Worm (Caenorhabditis elegans): ENCODE measurements around the gene cku-80.
A peak's percentile ranks its signal among the peaks of the same experiment; 100 is the strongest.

Gene cku-80

ce11 chrIII:4449893-4450579 is 30.4 kb downstream of the cku-80 start, which contains the start of gene ceh-43:
ceh-43 (minus strand) TSS chrIII:4449943.
- no peak for TF ChIP-seq ztf-29 (GFP tag; IDR thresholded peaks at IDR 0.05)
- TF ChIP-seq med-1 (GFP tag; optimal IDR thresholded peaks at IDR 0.05; ENCODE audit: insufficient read depth): no peak
- TF ChIP-seq tab-1 (GFP tag; IDR thresholded peaks at IDR 0.05): no peak
- TF ChIP-seq T22C8.4 (GFP tag; IDR thresholded peaks at IDR 0.05): no peak
- no peak for TF ChIP-seq ref-1 (GFP tag; conservative IDR thresholded peaks at IDR 0.05)

- TF ChIP-seq cog-1 (tag; optimal IDR thresholded peaks at IDR 0.05) (no peak), ztf-29 (GFP tag; IDR thresholded peaks at IDR 0.05) (no peak), flt-1 (GFP tag; IDR thresholded peaks at IDR 0.05) (0 out of 2 replicates have a peak, but pooled peaks have one; percentile 13), ztf-23 (GFP tag; IDR thresholded peaks at IDR 0.05) (0 out of 2 replicates have a peak, but pooled peaks have one; percentile 5), tab-1 (GFP tag; IDR thresholded peaks at IDR 0.05) (peak; percentile 49; the same call in 1 of the 2 replicates)
Observed at ce11 chrIII:4450773-4451423, 31.2 kb downstream of the cku-80 start.

- TF ChIP-seq med-1 (GFP tag; optimal IDR thresholded peaks at IDR 0.05; ENCODE audit: insufficient read depth): no peak
- no peak for TF ChIP-seq cog-1 (tag; optimal IDR thresholded peaks at IDR 0.05)
- TF ChIP-seq klf-2 (GFP tag; conservative IDR thresholded peaks at IDR 0.05): no peak
- no peak for TF ChIP-seq tab-1 (GFP tag; IDR thresholded peaks at IDR 0.05)
- no peak for TF ChIP-seq ztf-23 (GFP tag; IDR thresholded peaks at IDR 0.05)
- TF ChIP-seq ref-1 (GFP tag; conservative IDR thresholded peaks at IDR 0.05): no peak
- no peak for TF ChIP-seq ztf-29 (GFP tag; IDR thresholded peaks at IDR 0.05)
- TF ChIP-seq flt-1 (GFP tag; IDR thresholded peaks at IDR 0.05): no peak
- TF ChIP-seq T22C8.4 (GFP tag; IDR thresholded peaks at IDR 0.05): no peak
Observed at ce11 chrIII:4452749-4453148, 33.1 kb downstream of the cku-80 start.

ce11 chrIII:4453301-4453700 is 33.7 kb downstream of the cku-80 start:
- TF ChIP-seq flt-1 (GFP tag; IDR thresholded peaks at IDR 0.05) (no peak), cog-1 (tag; optimal IDR thresholded peaks at IDR 0.05) (no peak), klf-2 (GFP tag; conservative IDR thresholded peaks at IDR 0.05) (no peak), ztf-23 (GFP tag; IDR thresholded peaks at IDR 0.05) (no peak), ztf-29 (GFP tag; IDR thresholded peaks at IDR 0.05) (no peak), med-1 (GFP tag; optimal IDR thresholded peaks at IDR 0.05; ENCODE audit: insufficient read depth) (no peak), tab-1 (GFP tag; IDR thresholded peaks at IDR 0.05) (no peak), T22C8.4 (GFP tag; IDR thresholded peaks at IDR 0.05) (no peak), ref-1 (GFP tag; conservative IDR thresholded peaks at IDR 0.05) (no peak)

- TF ChIP-seq flt-1 (GFP tag; IDR thresholded peaks at IDR 0.05): no peak
- no peak for TF ChIP-seq tab-1 (GFP tag; IDR thresholded peaks at IDR 0.05)
- TF ChIP-seq cog-1 (tag; optimal IDR thresholded peaks at IDR 0.05): no peak
- no peak for TF ChIP-seq ref-1 (GFP tag; conservative IDR thresholded peaks at IDR 0.05)
- TF ChIP-seq med-1 (GFP tag; optimal IDR thresholded peaks at IDR 0.05; ENCODE audit: insufficient read depth): no peak
- TF ChIP-seq klf-2 (GFP tag; conservative IDR thresholded peaks at IDR 0.05): no peak
- no peak for TF ChIP-seq ztf-23 (GFP tag; IDR thresholded peaks at IDR 0.05)
- no peak for TF ChIP-seq ztf-29 (GFP tag; IDR thresholded peaks at IDR 0.05)
- no peak for TF ChIP-seq T22C8.4 (GFP tag; IDR thresholded peaks at IDR 0.05)
Observed at ce11 chrIII:4453768-4454167, 34.1 kb downstream of the cku-80 start.

ce11 chrIII:4454919-4455318 is 35.3 kb downstream of the cku-80 start:
- TF ChIP-seq med-1 (GFP tag; optimal IDR thresholded peaks at IDR 0.05; ENCODE audit: insufficient read depth): no peak
- TF ChIP-seq ztf-23 (GFP tag; IDR thresholded peaks at IDR 0.05): no peak
- TF ChIP-seq tab-1 (GFP tag; IDR thresholded peaks at IDR 0.05): no peak
- TF ChIP-seq cog-1 (tag; optimal IDR thresholded peaks at IDR 0.05): no peak

ce11 chrIII:4456579-4456978 is 36.9 kb downstream of the cku-80 start:
- TF ChIP-seq med-1 (GFP tag; optimal IDR thresholded peaks at IDR 0.05; ENCODE audit: insufficient read depth): no peak
- TF ChIP-seq flt-1 (GFP tag; IDR thresholded peaks at IDR 0.05): no peak
- no peak for TF ChIP-seq ztf-29 (GFP tag; IDR thresholded peaks at IDR 0.05)
- TF ChIP-seq ztf-23 (GFP tag; IDR thresholded peaks at IDR 0.05): no peak
- TF ChIP-seq klf-2 (GFP tag; conservative IDR thresholded peaks at IDR 0.05): no peak
- no peak for TF ChIP-seq ref-1 (GFP tag; conservative IDR thresholded peaks at IDR 0.05)
- TF ChIP-seq tab-1 (GFP tag; IDR thresholded peaks at IDR 0.05): no peak
- no peak for TF ChIP-seq cog-1 (tag; optimal IDR thresholded peaks at IDR 0.05)
- no peak for TF ChIP-seq T22C8.4 (GFP tag; IDR thresholded peaks at IDR 0.05)

ce11 chrIII:4460242-4460641 is 40.6 kb downstream of the cku-80 start:
- TF ChIP-seq med-1 (GFP tag; optimal IDR thresholded peaks at IDR 0.05; ENCODE audit: insufficient read depth) (no peak), T22C8.4 (GFP tag; IDR thresholded peaks at IDR 0.05) (no peak), tab-1 (GFP tag; IDR thresholded peaks at IDR 0.05) (0 out of 2 replicates have a peak, but pooled peaks have one; percentile 36), cog-1 (tag; optimal IDR thresholded peaks at IDR 0.05) (no peak)

- TF ChIP-seq T22C8.4 (GFP tag; IDR thresholded peaks at IDR 0.05) (no peak), ztf-23 (GFP tag; IDR thresholded peaks at IDR 0.05) (no peak), cog-1 (tag; optimal IDR thresholded peaks at IDR 0.05) (no peak), ref-1 (GFP tag; conservative IDR thresholded peaks at IDR 0.05) (no peak), klf-2 (GFP tag; conservative IDR thresholded peaks at IDR 0.05) (no peak), med-1 (GFP tag; optimal IDR thresholded peaks at IDR 0.05; ENCODE audit: insufficient read depth) (no peak), flt-1 (GFP tag; IDR thresholded peaks at IDR 0.05) (no peak), tab-1 (GFP tag; IDR thresholded peaks at IDR 0.05) (no peak), ztf-29 (GFP tag; IDR thresholded peaks at IDR 0.05) (no peak)
Observed at ce11 chrIII:4461337-4461736, 41.7 kb downstream of the cku-80 start.

ce11 chrIII:4467277-4467676 is 47.6 kb downstream of the cku-80 start, which contains the start of gene ndg-4:
ndg-4 (minus strand) TSS chrIII:4467377.
- no peak for TF ChIP-seq tab-1 (GFP tag; IDR thresholded peaks at IDR 0.05)
